Worm (Caenorhabditis elegans) whole organism, L1 larva: ENCODE data around the gene C32D5.7.

Experiments
- C34B4.2 ChIP-seq: sonication (generic microtip); optimal IDR thresholded peaks from 2 replicates; lab custom pipeline; 2017; ENCODE audit warnings: mild to moderate bottlenecking, missing genetic modification characterization, missing compliant biosample characterization
- Y116A8C.19 ChIP-seq: sonication (generic microtip); optimal IDR thresholded peaks from 2 replicates; lab custom pipeline; 2016; ENCODE audit warnings: missing compliant biosample characterization, missing genetic modification characterization, borderline replicate concordance
- ceh-63 ChIP-seq: fragments of 200-800 bp; sonication (Bioruptor generic); optimal IDR thresholded peaks from 2 replicates; lab custom pipeline; 2018; ENCODE audit warnings: mild to moderate bottlenecking, missing genetic modification characterization, missing compliant biosample characterization
- ces-1 ChIP-seq: fragments of 150-350 bp; optimal IDR thresholded peaks from 2 replicates; lab custom pipeline; 2014; ENCODE audit warnings: missing biosample characterization, missing genetic modification reagents, missing genetic modification characterization
- jun-1 ChIP-seq: fragments of 150-350 bp; optimal IDR thresholded peaks from 2 replicates; lab custom pipeline; 2014; ENCODE audit warnings: missing biosample characterization, missing genetic modification reagents, missing genetic modification characterization
- lin-13 ChIP-seq: fragments of 150-350 bp; optimal IDR thresholded peaks from 2 replicates; lab custom pipeline; 2014; ENCODE audit warnings: missing biosample characterization, missing genetic modification reagents, missing genetic modification characterization
- mdl-1 ChIP-seq, 2 experiments: fragments of 150-350 bp; optimal IDR thresholded peaks; 2 replicates each; lab custom pipeline; 2014 to 2017; ENCODE audit warnings: missing biosample characterization in 2 of 2, missing genetic modification characterization in 2 of 2, inconsistent platforms in 1 of 2
- mep-1 ChIP-seq: fragments of 150-350 bp; optimal IDR thresholded peaks from 2 replicates; lab custom pipeline; 2014; ENCODE audit warnings: missing biosample characterization, missing genetic modification characterization
- nhr-20 ChIP-seq: sonication (generic microtip); optimal IDR thresholded peaks from 2 replicates; lab custom pipeline; 2016; ENCODE audit warnings: mild to moderate bottlenecking, missing genetic modification characterization, missing compliant biosample characterization
- nhr-77 ChIP-seq: fragments of 150-350 bp; optimal IDR thresholded peaks from 2 replicates; lab custom pipeline; 2014; ENCODE audit warnings: missing biosample characterization, missing genetic modification characterization
- unc-130 ChIP-seq: fragments of 150-350 bp; optimal IDR thresholded peaks from 2 replicates; lab custom pipeline; 2017; ENCODE audit warnings: missing biosample characterization, missing genetic modification characterization, inconsistent platforms

- TF ChIP-seq mdl-1 (tag; optimal IDR thresholded peaks at IDR 0.05; lab: Kevin White, UChicago) (no peak), unc-130 (no peak), C34B4.2 (tag; lab: Kevin White, UChicago) (no peak), ceh-63 (GFP tag; lab: Kevin White, UChicago) (no peak), Y116A8C.19 (no peak), jun-1 (tag; lab: Kevin White, UChicago) (no peak), lin-13 (no peak), nhr-77 (tag; lab: Kevin White, UChicago) (no peak), mep-1 (tag; lab: Kevin White, UChicago) (no peak), nhr-20 (tag; lab: Kevin White, UChicago) (no peak), ces-1 (GFP tag; lab: Kevin White, UChicago) (no peak)
Measured at ce11 chrII:6286865-6287264, 53.0 kb downstream of the C32D5.7 start, which contains the start of gene F13H8.6.
